Worm (Caenorhabditis elegans) whole organism, midembryonic: ENCODE data around the gene ZK262.8.

Experiments
- cog-1 ChIP-seq: sonication (generic microtip); optimal IDR thresholded peaks from 2 replicates; lab custom pipeline; 2016; ENCODE audit warnings: missing genetic modification characterization, missing compliant biosample characterization
- ztf-23 ChIP-seq: fragments of 200-800 bp; sonication (Bioruptor generic); IDR thresholded peaks from 2 replicates; pipeline ENCODE4 v1.3.6; 2022; ENCODE audit warnings: missing genetic modification reagents, missing genetic modification characterization, missing compliant biosample characterization
- ztf-29 ChIP-seq: fragments of 200-800 bp; sonication (Bioruptor generic); IDR thresholded peaks from 2 replicates; pipeline ENCODE4 v1.3.6; 2022; ENCODE audit warnings: missing genetic modification reagents, missing genetic modification characterization, missing compliant biosample characterization

- TF ChIP-seq ztf-23 (GFP tag; lab: Robert Waterston, UW) (no peak), cog-1 (tag; lab: Kevin White, UChicago) (no peak), ztf-29 (GFP tag; lab: Robert Waterston, UW) (no peak)
These were observed 23.1 kb downstream of the ZK262.8 start, which contains the start of gene ZK228.3 for ce11 chrV:18461200-18461728.
